Fruit fly (Drosophila melanogaster) whole organism: Measurements from ENCODE around the gene Ids.
A peak's percentile ranks its signal among the peaks of the same experiment; 100 is the strongest.

Source experiments
- CG8478 ChIP-seq: fragments of >200 bp; optimal IDR thresholded peaks from 2 replicates; lab custom pipeline; 2018; ENCODE audit warnings: inconsistent platforms
- Dll ChIP-seq: fragments of >200 bp; optimal IDR thresholded peaks from 2 replicates; lab custom pipeline; 2017
- EcR ChIP-seq, 2 experiments: fragments of >200 bp; optimal IDR thresholded peaks; 2 replicates each; lab custom pipeline; 2017; ENCODE audit warnings: missing biosample characterization in 2 of 2, missing genetic modification characterization in 2 of 2, missing genetic modification reagents in 2 of 2
- pan ChIP-seq: fragments of >200 bp; optimal IDR thresholded peaks from 2 replicates; lab custom pipeline; 2017
- psq ChIP-seq: fragments of >200 bp; optimal IDR thresholded peaks from 2 replicates; lab custom pipeline; 2017
- usp ChIP-seq: fragments of >200 bp; optimal IDR thresholded peaks from 2 replicates; lab custom pipeline; 2017; ENCODE audit warnings: missing biosample characterization, missing genetic modification characterization, mixed read lengths

Ids gene

DNA sequence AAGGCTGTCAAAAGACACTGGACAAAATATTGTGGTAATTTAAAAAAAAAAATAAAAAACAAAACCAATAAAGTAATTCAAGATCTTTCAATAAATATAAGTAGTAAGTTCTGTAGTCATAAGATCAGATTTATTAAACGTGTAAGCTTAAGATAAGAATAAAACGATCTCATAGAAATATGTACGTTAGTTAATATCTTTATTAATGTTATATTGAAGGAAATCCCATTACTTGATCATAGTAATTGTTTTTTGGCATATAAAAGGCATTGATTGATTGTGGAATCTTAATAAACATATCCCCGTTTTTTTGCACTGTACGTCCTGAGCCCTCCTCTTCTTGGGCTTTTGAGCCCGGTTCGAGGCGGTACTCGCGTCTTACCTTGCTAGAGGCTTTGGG is 34.8 kb upstream of the Ids start:
- TF ChIP-seq Dll (no peak), EcR (GFP tag; optimal IDR thresholded peaks at IDR 0.05; lab: Kevin White, UChicago) (no peak), usp (no peak), pan (lab: Kevin White, UChicago) (no peak), psq (lab: Kevin White, UChicago) (no peak), CG8478 (no peak)

DNA sequence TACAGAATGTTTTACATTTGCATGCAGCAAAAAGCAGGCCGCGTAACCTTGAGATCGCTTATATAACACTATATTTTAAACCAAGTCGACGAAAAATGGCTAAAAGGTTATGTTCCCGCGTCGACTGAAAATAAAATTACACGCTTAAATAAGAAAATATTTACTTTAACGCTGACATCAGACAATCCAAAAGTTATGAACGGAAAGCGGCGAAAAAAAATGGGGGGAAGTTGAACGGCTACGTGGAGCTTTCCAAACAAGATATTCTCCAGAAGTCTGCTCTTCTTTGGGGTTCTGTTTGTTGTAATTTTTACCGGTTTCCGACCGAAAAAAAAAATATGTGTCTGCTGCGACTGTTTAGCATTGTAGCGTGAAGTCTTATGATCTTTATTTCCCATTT is 33.5 kb upstream of the Ids start:
- no peak for TF ChIP-seq EcR (GFP tag; optimal IDR thresholded peaks at IDR 0.05; lab: Kevin White, UChicago)
- no peak for TF ChIP-seq psq (lab: Kevin White, UChicago)
- no peak for TF ChIP-seq Dll
- no peak for TF ChIP-seq usp
- no peak for TF ChIP-seq pan (lab: Kevin White, UChicago)
- TF ChIP-seq CG8478, result no peak

DNA sequence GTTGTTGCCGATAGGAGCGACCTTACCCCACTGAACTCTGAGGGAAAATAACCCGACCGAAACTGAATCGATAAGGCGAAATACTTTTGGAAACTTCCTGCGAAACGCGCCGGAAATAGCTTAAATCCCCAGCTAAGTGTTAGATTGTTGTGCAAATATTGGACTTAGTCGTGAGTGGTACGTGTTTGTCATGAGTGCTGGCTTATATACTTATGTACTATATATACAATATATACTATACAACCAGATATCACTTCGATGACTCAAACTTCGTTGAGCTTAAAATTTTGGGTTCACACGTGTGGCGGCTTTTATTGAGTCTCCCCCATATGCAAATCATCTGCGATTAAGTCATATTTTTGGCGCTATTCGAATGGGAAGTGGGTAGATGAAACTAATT is 31.8 kb upstream of the Ids start:
- TF ChIP-seq pan (lab: Kevin White, UChicago) (no peak), EcR (GFP tag; optimal IDR thresholded peaks at IDR 0.05; lab: Kevin White, UChicago) (no peak)

DNA sequence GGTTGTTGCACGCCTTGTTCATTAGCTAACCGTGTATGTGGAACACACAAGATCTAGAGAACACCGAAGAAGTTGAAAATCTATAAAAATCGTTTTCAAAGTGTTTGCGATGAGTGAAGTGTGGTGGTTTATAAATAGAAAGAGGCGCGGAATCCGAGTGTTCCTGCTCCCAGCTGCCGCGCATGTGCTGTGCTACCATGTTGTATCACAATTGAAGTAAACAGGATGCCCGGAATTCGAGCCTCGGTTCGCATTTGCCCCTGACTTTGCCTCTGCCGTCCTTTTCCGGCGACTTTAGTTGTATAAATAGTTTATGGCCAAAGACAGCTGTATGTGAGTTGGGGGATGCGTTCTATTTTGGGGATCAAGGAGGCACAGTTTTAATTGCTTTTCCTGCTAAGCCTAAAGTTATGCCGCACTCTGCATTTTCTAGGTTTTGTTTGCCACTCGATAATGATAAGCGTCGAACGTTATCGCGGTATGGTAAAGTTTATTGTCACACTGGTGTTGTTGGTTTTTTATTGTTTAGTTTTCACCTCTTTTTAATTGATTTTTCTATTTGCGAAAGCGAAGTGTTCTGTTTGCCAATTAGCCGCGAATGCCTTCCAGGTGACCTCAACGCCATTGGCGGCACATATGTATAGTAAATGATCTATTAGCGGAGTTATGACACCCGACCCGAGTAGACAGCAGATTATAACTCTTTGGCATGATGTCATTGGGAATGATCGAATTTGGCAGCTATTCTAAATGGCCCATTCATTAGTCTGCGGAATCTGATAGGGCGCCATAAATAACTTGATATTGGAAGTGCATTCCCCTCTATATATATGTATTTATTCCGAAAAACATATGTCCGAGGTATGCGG is 28.9 kb upstream of the Ids start:
- TF ChIP-seq Dll (no peak), psq (lab: Kevin White, UChicago) (no peak), usp (no peak), EcR (GFP tag; optimal IDR thresholded peaks at IDR 0.05; lab: Kevin White, UChicago) (no peak), CG8478 (no peak), pan (lab: Kevin White, UChicago) (no peak)

DNA sequence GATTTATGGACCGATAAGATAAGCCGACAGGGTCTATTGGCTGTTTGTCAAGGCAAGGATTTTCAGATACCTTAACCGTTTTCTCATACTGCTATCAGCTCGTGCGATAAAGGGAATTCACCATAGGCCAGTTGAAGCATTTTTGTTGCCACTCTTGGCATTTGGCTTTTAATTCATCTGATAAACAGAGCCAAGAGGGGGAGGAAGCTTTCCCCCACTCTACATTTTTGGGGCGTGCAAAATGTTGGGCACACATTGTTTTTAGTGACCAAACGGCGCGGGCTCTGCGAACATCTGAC is 28.3 kb upstream of the Ids start:
- TF ChIP-seq pan (lab: Kevin White, UChicago), result no peak
- no peak for TF ChIP-seq EcR (GFP tag; optimal IDR thresholded peaks at IDR 0.05; lab: Kevin White, UChicago)
- TF ChIP-seq Dll, result no peak
- no peak for TF ChIP-seq psq (lab: Kevin White, UChicago)
- TF ChIP-seq usp, result no peak
- no peak for TF ChIP-seq CG8478

dm6 chr3L:3350572-3351343 is 27.3 kb upstream of the Ids start:
- TF ChIP-seq Dll, result no peak
- TF ChIP-seq psq (lab: Kevin White, UChicago), result no peak
- no peak for TF ChIP-seq usp
- no peak for TF ChIP-seq CG8478
- no peak for TF ChIP-seq pan (lab: Kevin White, UChicago)
- TF ChIP-seq EcR (GFP tag; optimal IDR thresholded peaks at IDR 0.05; lab: Kevin White, UChicago), result no peak

DNA sequence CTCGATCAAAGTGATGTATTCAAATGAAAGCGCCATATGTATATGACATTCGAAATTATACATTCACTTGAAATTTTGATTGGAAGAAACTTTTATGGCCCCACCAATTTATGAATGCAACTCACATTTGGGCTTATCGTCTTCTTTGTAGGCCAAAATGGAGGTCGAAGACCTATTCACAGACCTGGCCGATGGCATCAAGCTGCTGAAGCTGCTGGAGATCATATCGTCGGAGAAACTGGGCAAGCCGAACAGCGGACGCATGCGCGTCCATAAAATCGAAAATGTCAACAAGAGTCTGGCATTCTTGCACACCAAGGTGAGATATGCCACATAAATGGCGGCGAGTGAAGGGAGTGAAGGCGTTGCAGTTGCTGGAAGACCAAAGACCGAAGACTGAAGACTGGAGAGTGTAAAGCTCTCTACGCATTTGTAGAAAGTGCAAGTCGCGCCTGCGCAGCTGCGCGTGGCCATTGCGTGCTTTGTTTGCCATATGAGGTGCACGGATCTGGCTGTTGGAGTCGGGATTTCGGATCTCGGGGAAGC is 26.2 kb upstream of the Ids start:
- TF ChIP-seq usp, result no peak
- TF ChIP-seq CG8478, result no peak
- no peak for TF ChIP-seq pan (lab: Kevin White, UChicago)
- TF ChIP-seq Dll, result no peak
- no peak for TF ChIP-seq psq (lab: Kevin White, UChicago)
- no peak for TF ChIP-seq EcR (GFP tag; optimal IDR thresholded peaks at IDR 0.05; lab: Kevin White, UChicago)

- TF ChIP-seq psq (lab: Kevin White, UChicago), result no peak
- TF ChIP-seq EcR (GFP tag; optimal IDR thresholded peaks at IDR 0.05; lab: Kevin White, UChicago), result no peak
- TF ChIP-seq CG8478, result no peak
- no peak for TF ChIP-seq usp
- no peak for TF ChIP-seq Dll
- TF ChIP-seq pan (lab: Kevin White, UChicago), result no peak
Measured at dm6 chr3L:3352516-3352915, 25.6 kb upstream of the Ids start.

- TF ChIP-seq Dll, result no peak
Measured at dm6 chr3L:3353297-3353696, 24.8 kb upstream of the Ids start.

dm6 chr3L:3369256-3369655 is 8.8 kb upstream of the Ids start, which contains the start of gene Drs:
Drs (plus strand) TSS chr3L:3369556.
- TF ChIP-seq usp (no peak), psq (lab: Kevin White, UChicago) (no peak)

- TF ChIP-seq EcR (GFP tag; optimal IDR thresholded peaks at IDR 0.05; lab: Kevin White, UChicago) (no peak), CG8478 (peak; percentile 36)
Measured at dm6 chr3L:3373994-3374623, 4.0 kb upstream of the Ids start, which contains the start of the genes Ythdc1 and CG12010. Ythdc1 (minus strand) TSS chr3L:3374170. CG12010 (plus strand) TSS chr3L:3374282.

DNA sequence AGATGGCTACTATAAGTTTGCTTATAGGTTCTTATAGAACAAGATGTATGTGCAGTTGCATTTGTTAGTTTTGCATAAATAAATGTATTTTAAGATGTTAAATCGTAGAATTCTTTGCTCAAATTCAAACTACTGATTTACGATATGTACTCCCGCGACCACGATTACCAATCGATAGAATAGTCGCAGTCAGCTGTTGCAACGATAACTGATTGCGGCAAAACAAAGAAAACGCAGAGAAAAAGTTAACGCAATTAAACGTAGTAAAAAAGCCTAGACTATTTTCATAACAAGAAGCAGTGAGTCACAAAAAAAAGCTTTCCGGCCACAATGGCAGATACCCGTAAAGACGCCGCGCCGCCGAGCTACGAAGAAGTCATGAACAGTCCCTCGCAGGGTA is 1.5 kb upstream of the Ids start, which contains the start of gene CG12012:
CG12012 (plus strand) TSS at position 207 of the 400 bp plus-strand sequence.
- TF ChIP-seq CG8478 (no peak), psq (lab: Kevin White, UChicago) (no peak), pan (lab: Kevin White, UChicago) (no peak)
